Fruit fly (Drosophila melanogaster): Measurements from ENCODE around the gene YL-1.
A peak's percentile ranks its signal among the peaks of the same experiment; 100 is the strongest.

Gene YL-1

DNA sequence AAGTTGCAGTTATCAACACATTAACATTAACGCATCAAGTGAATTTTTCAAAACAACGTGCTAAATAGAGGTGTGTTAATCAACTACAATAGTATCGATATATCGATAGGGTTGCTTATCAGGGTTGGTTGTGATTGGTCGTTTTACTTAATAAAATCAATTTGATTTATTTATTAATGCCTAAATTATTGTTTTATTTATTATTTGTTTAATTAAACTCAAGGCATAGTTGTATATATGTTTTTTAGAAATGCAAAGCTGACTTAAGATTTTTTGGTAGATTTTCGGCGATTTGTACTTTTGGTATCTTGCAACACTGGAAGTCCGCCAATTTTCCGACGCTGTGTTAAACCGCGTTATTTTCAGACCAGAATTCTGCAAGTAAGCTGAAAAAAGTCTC, 40.8 kb downstream of the YL-1 start, which contains the start of the genes Art8 and dUTPase (continued):
- TF ChIP-seq Dip2 (GFP tag; IDR thresholded peaks at IDR 0.05) (no peak), Blimp-1 (GFP tag; optimal IDR thresholded peaks at IDR 0.05) (no peak), CG2678 (tag; optimal IDR thresholded peaks at IDR 0.05) (no peak), lov (optimal IDR thresholded peaks at IDR 0.05) (no peak), lov (GFP tag; IDR thresholded peaks at IDR 0.05) (no peak), CG4854 (GFP tag; optimal IDR thresholded peaks at IDR 0.05) (peak; percentile 59), Xbp1 (GFP tag; optimal IDR thresholded peaks at IDR 0.05) (peak; percentile 79), abd-A (tag; optimal IDR thresholded peaks at IDR 0.05) (no peak), CG6791 (GFP tag; IDR thresholded peaks at IDR 0.05; ENCODE audit: partially characterized antibody) (peak; percentile 82), CG8359 (GFP tag; optimal IDR thresholded peaks at IDR 0.05; ENCODE audit: borderline replicate concordance) (no peak), tll (GFP tag; optimal IDR thresholded peaks at IDR 0.05) (no peak), CG10979 (tag; optimal IDR thresholded peaks at IDR 0.05) (peak; percentile 69), CG8290 (GFP tag; optimal IDR thresholded peaks at IDR 0.05) (peak; percentile 70), CG8290 (tag; optimal IDR thresholded peaks at IDR 0.05) (no peak), E2f1 (GFP tag; IDR thresholded peaks at IDR 0.05) (peak; percentile 42; the same call in 1 of the 2 replicates), CG6175 (GFP tag; IDR thresholded peaks at IDR 0.05) (no peak), Neu2 (GFP tag; optimal IDR thresholded peaks at IDR 0.05; ENCODE audit: borderline replicate concordance) (no peak), salm (tag; optimal IDR thresholded peaks at IDR 0.05) (no peak), Nf-YA (GFP tag; IDR thresholded peaks at IDR 0.05) (no peak), CG15601 (tag; optimal IDR thresholded peaks at IDR 0.05) (peak; percentile 66), CG2875 (GFP tag; optimal IDR thresholded peaks at IDR 0.05) (no peak), CG16779 (GFP tag; IDR thresholded peaks at IDR 0.05) (no peak), sob (GFP tag; IDR thresholded peaks at IDR 0.05) (peak; percentile 88), wor (GFP tag; IDR thresholded peaks at IDR 0.05) (peak; percentile 48), kay (GFP tag; optimal IDR thresholded peaks at IDR 0.05) (peak; percentile 68), eve (GFP tag; optimal IDR thresholded peaks at IDR 0.05) (no peak), CG12071 (GFP tag; optimal IDR thresholded peaks at IDR 0.05) (no peak), CG1233 (GFP tag; optimal IDR thresholded peaks at IDR 0.05) (peak; percentile 56), bab2 (GFP tag; optimal IDR thresholded peaks at IDR 0.05) (no peak), esg (GFP tag; conservative IDR thresholded peaks at IDR 0.05) (0 out of 2 replicates have a peak, but pooled peaks have one; percentile 34), Ets65A (GFP tag) (peak; percentile 94), psq (GFP tag; optimal IDR thresholded peaks at IDR 0.05) (peak; percentile 22), CG8089 (GFP tag; optimal IDR thresholded peaks at IDR 0.05) (no peak), CTCF (GFP tag; optimal IDR thresholded peaks at IDR 0.05) (peak; percentile 25), mirr (GFP tag; optimal IDR thresholded peaks at IDR 0.05) (no peak), Deaf1 (tag; optimal IDR thresholded peaks at IDR 0.05) (no peak), NFAT (GFP tag; IDR thresholded peaks at IDR 0.05) (peak; percentile 64), knrl (GFP tag; IDR thresholded peaks at IDR 0.05; ENCODE audit: partially characterized antibody) (peak; percentile 88), HLH54F (GFP tag; optimal IDR thresholded peaks at IDR 0.05) (peak; percentile 45), ara (GFP tag; IDR thresholded peaks at IDR 0.05) (peak; percentile 73), CG9609 (GFP tag; optimal IDR thresholded peaks at IDR 0.05) (no peak), D19B (GFP tag; optimal IDR thresholded peaks at IDR 0.05) (peak; percentile 4), CG31224 (GFP tag; IDR thresholded peaks at IDR 0.05) (peak; percentile 47; the same call in 1 of the 2 replicates), CG16815 (GFP tag; optimal IDR thresholded peaks at IDR 0.05) (peak; percentile 38), Aef1 (GFP tag; IDR thresholded peaks at IDR 0.05) (peak; percentile 51; the same call in 2 of the 3 replicates), CG9817 (tag; optimal IDR thresholded peaks at IDR 0.05) (peak; percentile 71), bigmax (GFP tag; optimal IDR thresholded peaks at IDR 0.05) (no peak), Chrac-16 (GFP tag; optimal IDR thresholded peaks at IDR 0.05) (peak; percentile 74), Dad (GFP tag; optimal IDR thresholded peaks at IDR 0.05) (peak; percentile 51), corto (GFP tag; optimal IDR thresholded peaks at IDR 0.05) (peak; percentile 74), Sox100B (GFP tag; optimal IDR thresholded peaks at IDR 0.05) (no peak), CG17328 (GFP tag; IDR thresholded peaks at IDR 0.05) (peak; percentile 56; the same call in 1 of the 2 replicates)
